Worm (Caenorhabditis elegans) whole organism, L1 larva: ENCODE data around the gene C16B8.2.

Experiments used
- F16B12.6 ChIP-seq: fragments of 150-350 bp; optimal IDR thresholded peaks from 2 replicates; lab custom pipeline; 2014; ENCODE audit warnings: missing biosample characterization, missing genetic modification characterization
- aha-1 ChIP-seq: fragments of 150-350 bp; optimal IDR thresholded peaks from 2 replicates; lab custom pipeline; 2014; ENCODE audit warnings: missing biosample characterization, missing genetic modification characterization
- aly-2 ChIP-seq: fragments of 150-350 bp; optimal IDR thresholded peaks from 2 replicates; lab custom pipeline; 2014; ENCODE audit warnings: missing biosample characterization, missing genetic modification characterization
- ama-1 ChIP-seq: fragments of 150-350 bp; optimal IDR thresholded peaks from 2 replicates; lab custom pipeline; 2014
- ceh-8 ChIP-seq: fragments of 200-800 bp; sonication (Bioruptor generic); optimal IDR thresholded peaks from 2 replicates; lab custom pipeline; 2018; ENCODE audit warnings: mild to moderate bottlenecking, missing genetic modification characterization, moderate library complexity, missing compliant biosample characterization
- ceh-82 ChIP-seq, 3 experiments: fragments of 150-350 bp in 1 of 3; sonication (generic microtip) in 2 of 3; optimal IDR thresholded peaks; 2 replicates each; lab custom pipeline; 2014 to 2017; ENCODE audit warnings: missing biosample characterization in 3 of 3, missing genetic modification characterization in 3 of 3
- ceh-88 ChIP-seq: fragments of 200-800 bp; sonication (Bioruptor generic); IDR thresholded peaks from 2 replicates; pipeline ENCODE4 v1.3.6; 2022; ENCODE audit warnings: missing genetic modification characterization, missing compliant biosample characterization
- ces-1 ChIP-seq: fragments of 150-350 bp; optimal IDR thresholded peaks from 2 replicates; lab custom pipeline; 2014; ENCODE audit warnings: missing biosample characterization, missing genetic modification reagents, missing genetic modification characterization
- dsc-1 ChIP-seq: sonication (generic microtip); optimal IDR thresholded peaks from 2 replicates; lab custom pipeline; 2016; ENCODE audit warnings: mild to moderate bottlenecking, missing genetic modification characterization, missing compliant biosample characterization
- efl-1 ChIP-seq, 4 experiments: fragments of 150-350 bp; optimal IDR thresholded peaks in 3 of 4; peaks in 1 of 4; 1 replicate in 1 of 4; 2 replicates in 3 of 4; lab custom pipeline; 2014; ENCODE audit warnings: missing biosample characterization in 2 of 4, missing genetic modification characterization in 2 of 4, missing genetic modification reagents in 2 of 4
- egl-27 ChIP-seq, 2 experiments: fragments of 150-350 bp in 1 of 2; sonication (generic microtip); optimal IDR thresholded peaks; 3 replicates each; lab custom pipeline; 2017 to 2018; ENCODE audit warnings: missing biosample characterization in 2 of 2, missing genetic modification characterization in 2 of 2, missing genetic modification reagents in 2 of 2
- elt-2 ChIP-seq: sonication (generic microtip); optimal IDR thresholded peaks from 2 replicates; lab custom pipeline; 2016; ENCODE audit warnings: missing genetic modification characterization, mild to moderate bottlenecking, inconsistent platforms, missing compliant biosample characterization, missing genetic modification reagents
- fkh-10 ChIP-seq: sonication (generic microtip); optimal IDR thresholded peaks from 2 replicates; lab custom pipeline; 2017; ENCODE audit warnings: missing biosample characterization, missing genetic modification reagents, missing genetic modification characterization
- fkh-4 ChIP-seq: sonication (generic microtip); optimal IDR thresholded peaks from 2 replicates; lab custom pipeline; 2016; ENCODE audit warnings: missing compliant biosample characterization, missing genetic modification characterization, borderline replicate concordance
- hpl-2 ChIP-seq: fragments of 150-350 bp; optimal IDR thresholded peaks from 2 replicates; lab custom pipeline; 2014; ENCODE audit warnings: missing biosample characterization, missing genetic modification reagents, missing genetic modification characterization
- irx-1 ChIP-seq: sonication (generic microtip); optimal IDR thresholded peaks from 2 replicates; lab custom pipeline; 2016; ENCODE audit warnings: missing genetic modification characterization, missing compliant biosample characterization
- jun-1 ChIP-seq: fragments of 150-350 bp; optimal IDR thresholded peaks from 2 replicates; lab custom pipeline; 2014; ENCODE audit warnings: missing biosample characterization, missing genetic modification reagents, missing genetic modification characterization
- lin-14 ChIP-seq: fragments of 200-800 bp; sonication (Bioruptor generic); optimal IDR thresholded peaks from 2 replicates; lab custom pipeline; 2018; ENCODE audit warnings: mild to moderate bottlenecking, missing genetic modification characterization, moderate library complexity, missing compliant biosample characterization
- lin-15B ChIP-seq: fragments of 150-350 bp; sonication (generic microtip); optimal IDR thresholded peaks from 3 replicates; lab custom pipeline; 2014; ENCODE audit warnings: missing biosample characterization, missing genetic modification characterization
- lin-35 ChIP-seq, 2 experiments: fragments of 150-350 bp; optimal IDR thresholded peaks; 2 replicates each; lab custom pipeline; 2014; ENCODE audit warnings: missing biosample characterization in 2 of 2, missing genetic modification characterization in 2 of 2, missing genetic modification reagents in 2 of 2
- mab-9 ChIP-seq: fragments of 200-800 bp; sonication (Bioruptor generic); IDR thresholded peaks from 2 replicates; pipeline ENCODE4 v1.3.6; 2022; ENCODE audit warnings: missing genetic modification reagents, missing genetic modification characterization, missing compliant biosample characterization
- mdl-1 ChIP-seq, 2 experiments: fragments of 150-350 bp; optimal IDR thresholded peaks; 2 replicates each; lab custom pipeline; 2014 to 2017; ENCODE audit warnings: missing biosample characterization in 2 of 2, missing genetic modification characterization in 2 of 2, inconsistent platforms in 1 of 2
- mef-2 ChIP-seq: fragments of 150-350 bp; optimal IDR thresholded peaks from 2 replicates; lab custom pipeline; 2014; ENCODE audit warnings: missing biosample characterization, missing genetic modification characterization
- mep-1 ChIP-seq: fragments of 150-350 bp; optimal IDR thresholded peaks from 2 replicates; lab custom pipeline; 2014; ENCODE audit warnings: missing biosample characterization, missing genetic modification characterization
- nhr-11 ChIP-seq: fragments of 150-350 bp; optimal IDR thresholded peaks from 2 replicates; lab custom pipeline; 2014; ENCODE audit warnings: missing biosample characterization, missing genetic modification characterization
- nhr-20 ChIP-seq: sonication (generic microtip); optimal IDR thresholded peaks from 2 replicates; lab custom pipeline; 2016; ENCODE audit warnings: mild to moderate bottlenecking, missing genetic modification characterization, missing compliant biosample characterization
- nhr-71 ChIP-seq: sonication (generic microtip); optimal IDR thresholded peaks from 2 replicates; lab custom pipeline; 2016; ENCODE audit warnings: mild to moderate bottlenecking, missing genetic modification characterization, moderate library complexity, missing compliant biosample characterization
- nhr-76 ChIP-seq: sonication (generic microtip); optimal IDR thresholded peaks from 2 replicates; lab custom pipeline; 2017; ENCODE audit warnings: missing biosample characterization, missing genetic modification characterization
- nhr-77 ChIP-seq: fragments of 150-350 bp; optimal IDR thresholded peaks from 2 replicates; lab custom pipeline; 2014; ENCODE audit warnings: missing biosample characterization, missing genetic modification characterization
- nhr-84 ChIP-seq: sonication (generic microtip); optimal IDR thresholded peaks from 2 replicates; lab custom pipeline; 2017; ENCODE audit warnings: missing biosample characterization, missing genetic modification characterization
- nhr-90 ChIP-seq: sonication (generic microtip); optimal IDR thresholded peaks from 2 replicates; lab custom pipeline; 2016; ENCODE audit warnings: mild to moderate bottlenecking, missing genetic modification characterization, missing compliant biosample characterization; ENCODE audit not compliant: poor library complexity
- pag-3 ChIP-seq: sonication (generic microtip); optimal IDR thresholded peaks from 2 replicates; lab custom pipeline; 2017; ENCODE audit warnings: missing genetic modification characterization, mild to moderate bottlenecking, missing compliant biosample characterization, antibody characterized with exemption, borderline replicate concordance; ENCODE audit not compliant: insufficient read depth
- rnt-1 ChIP-seq: sonication (generic microtip); optimal IDR thresholded peaks from 2 replicates; lab custom pipeline; 2016; ENCODE audit warnings: mild to moderate bottlenecking, missing genetic modification characterization, moderate library complexity, missing compliant biosample characterization
- skn-1 ChIP-seq: fragments of 150-350 bp; optimal IDR thresholded peaks from 2 replicates; lab custom pipeline; 2014; ENCODE audit warnings: missing biosample characterization, missing genetic modification characterization
- snu-23 ChIP-seq: sonication (generic microtip); optimal IDR thresholded peaks from 2 replicates; lab custom pipeline; 2016; ENCODE audit warnings: missing genetic modification characterization, missing compliant biosample characterization
- sox-4 ChIP-seq: sonication (generic microtip); optimal IDR thresholded peaks from 2 replicates; lab custom pipeline; 2016; ENCODE audit warnings: missing genetic modification characterization, missing compliant biosample characterization
- unc-130 ChIP-seq: fragments of 150-350 bp; optimal IDR thresholded peaks from 2 replicates; lab custom pipeline; 2017; ENCODE audit warnings: missing biosample characterization, missing genetic modification characterization, inconsistent platforms
- unc-30 ChIP-seq: sonication (generic microtip); optimal IDR thresholded peaks from 2 replicates; lab custom pipeline; 2017; ENCODE audit warnings: missing biosample characterization, missing genetic modification characterization
- unc-62 ChIP-seq: fragments of 150-350 bp; optimal IDR thresholded peaks from 2 replicates; lab custom pipeline; 2014; ENCODE audit warnings: missing biosample characterization, missing genetic modification reagents, missing genetic modification characterization
- unc-86 ChIP-seq: sonication (generic microtip); optimal IDR thresholded peaks from 2 replicates; lab custom pipeline; 2016; ENCODE audit warnings: missing genetic modification characterization, missing compliant biosample characterization
- vab-15 ChIP-seq: sonication (generic microtip); optimal IDR thresholded peaks from 2 replicates; lab custom pipeline; 2017; ENCODE audit warnings: missing genotype, mild to moderate bottlenecking, missing genetic modification characterization, missing compliant biosample characterization
- zip-4 ChIP-seq: fragments of 200-800 bp; sonication (Bioruptor generic); optimal IDR thresholded peaks from 2 replicates; lab custom pipeline; 2018; ENCODE audit warnings: mild to moderate bottlenecking, missing genetic modification characterization, moderate library complexity, missing compliant biosample characterization
- ztf-4 ChIP-seq: fragments of 150-350 bp; optimal IDR thresholded peaks from 2 replicates; lab custom pipeline; 2014; ENCODE audit warnings: missing biosample characterization, missing genetic modification characterization

C16B8.2 gene

ce11 chrX:3969353-3969752 is 3.1 kb upstream of the C16B8.2 start (continued):
- TF ChIP-seq fkh-4 (tag; lab: Kevin White, UChicago): no peak
- peak; percentile 58 for TF ChIP-seq jun-1
- TF ChIP-seq nhr-20 (tag; lab: Kevin White, UChicago): peak; percentile 26
- no peak for TF ChIP-seq aly-2 (tag; lab: Kevin White, UChicago)
- TF ChIP-seq lin-35 (GFP tag; optimal IDR thresholded peaks at IDR 0.05; lab: Kevin White, UChicago): peak in 1 of 2 experiments; percentile 51
- TF ChIP-seq F16B12.6 (tag; lab: Kevin White, UChicago): no peak
- no peak for TF ChIP-seq nhr-90 (tag; lab: Kevin White, UChicago)
- no peak for TF ChIP-seq lin-15B (tag; lab: Kevin White, UChicago)
- TF ChIP-seq nhr-84 (tag; lab: Kevin White, UChicago): no peak
- peak; percentile 22 for TF ChIP-seq nhr-71 (tag; lab: Kevin White, UChicago)
- TF ChIP-seq mep-1 (tag; lab: Kevin White, UChicago): peak; percentile 32
- TF ChIP-seq egl-27 (tag; optimal IDR thresholded peaks at IDR 0.05; lab: Kevin White, UChicago): no peak
- no peak for TF ChIP-seq unc-86
- TF ChIP-seq ceh-82 (tag; optimal IDR thresholded peaks at IDR 0.05; lab: Kevin White, UChicago): peak in 1 of 3 experiments; percentile 3
- TF ChIP-seq rnt-1 (tag; lab: Kevin White, UChicago): peak; percentile 66
- TF ChIP-seq ama-1 (lab: Kevin White, UChicago): no peak
- no peak for TF ChIP-seq nhr-77 (tag; lab: Kevin White, UChicago)
- TF ChIP-seq irx-1: no peak
- no peak for TF ChIP-seq mef-2 (tag; lab: Kevin White, UChicago)
- no peak for TF ChIP-seq mab-9 (GFP tag; lab: Robert Waterston, UW)
- TF ChIP-seq pag-3 (tag; lab: Kevin White, UChicago): no peak
- TF ChIP-seq skn-1 (tag; lab: Kevin White, UChicago): peak; percentile 14
- no peak for TF ChIP-seq ceh-8 (GFP tag; lab: Kevin White, UChicago)
- no peak for TF ChIP-seq unc-62 (GFP tag; lab: Kevin White, UChicago)
- no peak for TF ChIP-seq unc-130 (tag; lab: Kevin White, UChicago)
- no peak for TF ChIP-seq ces-1 (GFP tag; lab: Kevin White, UChicago)
- no peak for TF ChIP-seq hpl-2
- no peak for TF ChIP-seq zip-4 (GFP tag; lab: Kevin White, UChicago)
- TF ChIP-seq ztf-4 (tag; lab: Kevin White, UChicago): no peak
- TF ChIP-seq dsc-1 (tag; lab: Kevin White, UChicago): no peak
- no peak for TF ChIP-seq unc-30 (tag; lab: Kevin White, UChicago)
- no peak for TF ChIP-seq nhr-76 (tag; lab: Kevin White, UChicago)
- TF ChIP-seq nhr-11 (tag; lab: Kevin White, UChicago): no peak

- TF ChIP-seq nhr-20 (tag; lab: Kevin White, UChicago) (peak; percentile 10), zip-4 (GFP tag; lab: Kevin White, UChicago) (no peak), elt-2 (tag; lab: Kevin White, UChicago) (peak; percentile 73), mdl-1 (tag; optimal IDR thresholded peaks at IDR 0.05; lab: Kevin White, UChicago) (peak in 1 of 2 experiments; percentile 3), lin-35 (GFP tag; optimal IDR thresholded peaks at IDR 0.05; lab: Kevin White, UChicago) (peak in 1 of 2 experiments; percentile 23), snu-23 (GFP tag; lab: Kevin White, UChicago) (no peak)
These were observed 2.2 kb upstream of the C16B8.2 start, which contains the start of gene C16B8.3 for ce11 chrX:3968209-3968960. Gene C16B8.3 (minus strand): TSS chrX:3968634.

- TF ChIP-seq efl-1 (optimal IDR thresholded peaks at IDR 0.05; lab: Kevin White, UChicago): no peak
- no peak for TF ChIP-seq efl-1 (GFP tag; optimal IDR thresholded peaks at IDR 0.05 in 1 of 2; lab: Kevin White, UChicago)
- TF ChIP-seq mep-1 (tag; lab: Kevin White, UChicago): no peak
- no peak for TF ChIP-seq F16B12.6 (tag; lab: Kevin White, UChicago)
- TF ChIP-seq fkh-10: peak; percentile 80
- TF ChIP-seq aha-1 (tag; lab: Kevin White, UChicago): no peak
- peak; percentile 9 for TF ChIP-seq nhr-71 (tag; lab: Kevin White, UChicago)
- no peak for TF ChIP-seq dsc-1 (tag; lab: Kevin White, UChicago)
- TF ChIP-seq mab-9 (GFP tag; lab: Robert Waterston, UW): no peak
- no peak for TF ChIP-seq egl-27 (tag; optimal IDR thresholded peaks at IDR 0.05; lab: Kevin White, UChicago)
- no peak for TF ChIP-seq unc-62 (GFP tag; lab: Kevin White, UChicago)
- no peak for TF ChIP-seq vab-15 (tag; lab: Kevin White, UChicago)
- peak; percentile 62 for TF ChIP-seq lin-14 (GFP tag; lab: Kevin White, UChicago)
- no peak for TF ChIP-seq zip-4 (GFP tag; lab: Kevin White, UChicago)
- TF ChIP-seq rnt-1 (tag; lab: Kevin White, UChicago): peak; percentile 20
- no peak for TF ChIP-seq ama-1 (lab: Kevin White, UChicago)
- TF ChIP-seq ceh-88 (GFP tag; lab: Robert Waterston, UW): no peak
- no peak for TF ChIP-seq sox-4 (tag; lab: Kevin White, UChicago)
- TF ChIP-seq, all 84 proteins: peak for 4
These were observed 5.9 kb downstream of the C16B8.2 start for ce11 chrX:3960345-3960744.
